Fruit fly (Drosophila melanogaster) Kc167 (cell line): ENCODE measurements around the gene CG32086.

ENCODE experiments used
- Myc ChIP-seq: fragments of >200 bp; optimal IDR thresholded peaks from 2 replicates; lab custom pipeline; 2017; ENCODE audit warnings: missing external identifiers
- Sin3A ChIP-seq: fragments of >200 bp; optimal IDR thresholded peaks from 2 replicates; lab custom pipeline; 2018; ENCODE audit warnings: missing external identifiers
- psq ChIP-seq: fragments of >200 bp; optimal IDR thresholded peaks from 2 replicates; lab custom pipeline; 2017; ENCODE audit warnings: missing external identifiers

DNA sequence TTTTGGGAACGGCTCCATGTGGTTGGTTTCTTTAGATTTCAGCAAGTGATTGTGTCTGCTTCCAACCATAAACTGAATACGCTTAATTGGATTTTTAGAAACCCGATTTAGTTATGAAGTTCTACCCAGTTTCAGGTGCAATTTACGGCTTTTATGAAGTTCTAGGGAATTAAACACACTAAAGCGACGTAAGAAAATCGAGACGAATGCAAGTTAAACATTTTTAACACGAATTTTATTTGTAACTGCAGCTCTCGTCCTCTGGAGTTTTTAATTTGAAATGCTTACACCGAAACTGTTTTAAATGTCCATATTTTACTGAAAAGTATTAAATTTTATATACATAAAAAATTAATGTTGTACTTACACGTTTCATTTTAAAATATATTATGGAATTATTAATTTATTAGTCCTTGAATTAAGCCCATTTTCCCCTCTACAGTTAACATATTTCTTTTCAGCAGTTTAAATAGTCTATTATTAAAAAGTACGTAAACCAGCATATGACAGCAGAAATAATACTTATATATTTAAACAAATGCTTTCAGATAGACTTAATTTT lies 19.8 kb downstream of the CG32086 start, which contains the start of the genes CG46412 and CG33267:
- no peak for TF ChIP-seq Myc (lab: Kevin White, UChicago)
- TF ChIP-seq Sin3A (lab: Kevin White, UChicago): no peak
- no peak for TF ChIP-seq psq (lab: Kevin White, UChicago)
